Fruit fly (Drosophila melanogaster) whole organism, embryonic: ENCODE data around the gene CG18095.
A peak's percentile ranks its signal among the peaks of the same experiment; 100 is the strongest.

Experiments used
- CG11093 ChIP-seq: fragments of 200-800 bp; sonication (Bioruptor generic); IDR thresholded peaks from 3 replicates; pipeline ENCODE4 v1.3.6; 2022; ENCODE audit warnings: missing biosample characterization, missing genetic modification characterization
- CG12071 ChIP-seq: fragments of 200-800 bp; sonication (Bioruptor generic); optimal IDR thresholded peaks from 3 replicates; lab custom pipeline; 2018; ENCODE audit warnings: missing biosample characterization, mild to moderate bottlenecking, missing genetic modification characterization
- CG15269 ChIP-seq: fragments of 200-800 bp; sonication (Bioruptor generic); optimal IDR thresholded peaks from 2 replicates; lab custom pipeline; 2018; ENCODE audit warnings: missing biosample characterization, mild to moderate bottlenecking, missing genetic modification characterization, moderate library complexity
- CG15696 ChIP-seq: fragments of 200-800 bp; sonication (Bioruptor generic); optimal IDR thresholded peaks from 2 replicates; lab custom pipeline; 2019; ENCODE audit warnings: missing biosample characterization, mild to moderate bottlenecking, missing genetic modification characterization, moderate library complexity
- CG18011 ChIP-seq: fragments of 200-800 bp; sonication (Bioruptor generic); optimal IDR thresholded peaks from 2 replicates; lab custom pipeline; 2017; ENCODE audit warnings: missing biosample characterization, missing genetic modification characterization, mild to moderate bottlenecking, moderate library complexity, missing genotype
- CG30403 ChIP-seq: fragments of 200-800 bp; sonication (Bioruptor generic); optimal IDR thresholded peaks from 3 replicates; lab custom pipeline; 2016; ENCODE audit warnings: missing biosample characterization, missing genetic modification characterization
- CG31441 ChIP-seq: fragments of 200-800 bp; sonication (Bioruptor generic); IDR thresholded peaks from 2 replicates; pipeline ENCODE4 v1.3.6; 2022; ENCODE audit warnings: missing biosample characterization, missing genetic modification characterization
- CG3407 ChIP-seq: fragments of 200-800 bp; sonication (Bioruptor generic); optimal IDR thresholded peaks from 2 replicates; lab custom pipeline; 2018; ENCODE audit warnings: missing biosample characterization, mild to moderate bottlenecking, missing genetic modification characterization
- CG34422 ChIP-seq: fragments of 200-800 bp; sonication (Bioruptor generic); IDR thresholded peaks from 3 replicates; pipeline ENCODE4 v1.3.6; 2022; ENCODE audit warnings: missing biosample characterization, missing genetic modification characterization
- CG4360 ChIP-seq: fragments of 200-800 bp; sonication (Bioruptor generic); IDR thresholded peaks from 2 replicates; pipeline ENCODE4 v1.3.6; 2022; ENCODE audit warnings: missing biosample characterization, missing genetic modification characterization
- CG4424 ChIP-seq: fragments of 200-800 bp; sonication (Bioruptor generic); optimal IDR thresholded peaks from 3 replicates; lab custom pipeline; 2016; ENCODE audit warnings: missing biosample characterization, missing genetic modification characterization
- CG4820 ChIP-seq: fragments of 200-800 bp; sonication (Bioruptor generic); optimal IDR thresholded peaks from 3 replicates; lab custom pipeline; 2016; ENCODE audit warnings: missing biosample characterization, missing genetic modification characterization
- CG4854 ChIP-seq: fragments of 200-800 bp; sonication (Bioruptor generic); optimal IDR thresholded peaks from 2 replicates; lab custom pipeline; 2016; ENCODE audit warnings: missing biosample characterization, missing genetic modification characterization, inconsistent platforms
- CG7963 ChIP-seq: fragments of 200-800 bp; sonication (Bioruptor generic); IDR thresholded peaks from 3 replicates; pipeline ENCODE4 v1.3.6; 2022; ENCODE audit warnings: missing biosample characterization, missing genetic modification characterization; ENCODE audit not compliant: partially characterized antibody
- CG8290 ChIP-seq, 3 experiments: fragments of 200-800 bp; sonication (Bioruptor generic); optimal IDR thresholded peaks; 2 replicates each; lab custom pipeline; 2016 to 2019; ENCODE audit warnings: missing biosample characterization in 3 of 3, missing genetic modification characterization in 3 of 3, mild to moderate bottlenecking in 2 of 3, moderate library complexity in 1 of 3
- CG8388 ChIP-seq: fragments of 200-800 bp; sonication (Bioruptor generic); optimal IDR thresholded peaks from 2 replicates; lab custom pipeline; 2019; ENCODE audit warnings: missing biosample characterization, mild to moderate bottlenecking, missing genetic modification characterization, moderate library complexity
- CkIIα-i1 ChIP-seq: fragments of 200-800 bp; sonication (Bioruptor generic); IDR thresholded peaks from 2 replicates; pipeline ENCODE4 v1.3.6; 2022; ENCODE audit warnings: missing biosample characterization, missing genetic modification characterization
- Dad ChIP-seq: fragments of 200-800 bp; sonication (Bioruptor generic); optimal IDR thresholded peaks from 3 replicates; lab custom pipeline; 2016; ENCODE audit warnings: missing biosample characterization, missing genetic modification characterization
- Deaf1 ChIP-seq: fragments of 200-800 bp; optimal IDR thresholded peaks from 3 replicates; lab custom pipeline; 2019; ENCODE audit warnings: missing biosample characterization, mild to moderate bottlenecking, missing genetic modification characterization, moderate library complexity
- Dref ChIP-seq: fragments of 200-800 bp; sonication (Bioruptor generic); IDR thresholded peaks from 2 replicates; pipeline ENCODE4 v1.3.6; 2022; ENCODE audit warnings: missing biosample characterization, missing genetic modification characterization
- Drgx ChIP-seq: fragments of 200-800 bp; sonication (Bioruptor generic); IDR thresholded peaks from 2 replicates; pipeline ENCODE4 v1.3.6; 2022; ENCODE audit warnings: missing biosample characterization, missing genetic modification characterization
- E2f2 ChIP-seq: fragments of 200-800 bp; sonication (Bioruptor generic); IDR thresholded peaks from 2 replicates; pipeline ENCODE4 v1.3.6; 2022; ENCODE audit warnings: missing biosample characterization, missing genetic modification characterization
- Ets65A ChIP-seq: fragments of 200-800 bp; sonication (Bioruptor generic); peaks from one replicate; lab custom pipeline; 2016; ENCODE audit warnings: missing biosample characterization, missing genetic modification characterization
- Hey ChIP-seq: fragments of 200-800 bp; sonication (Bioruptor generic); optimal IDR thresholded peaks from 3 replicates; lab custom pipeline; 2018; ENCODE audit warnings: missing biosample characterization, mild to moderate bottlenecking, missing genetic modification characterization
- Hmx ChIP-seq: fragments of 200-800 bp; sonication (Bioruptor generic); optimal IDR thresholded peaks from 2 replicates; lab custom pipeline; 2016; ENCODE audit warnings: missing biosample characterization, missing genetic modification characterization
- Hr3 ChIP-seq: fragments of 200-800 bp; sonication (Bioruptor generic); optimal IDR thresholded peaks from 3 replicates; lab custom pipeline; 2016; ENCODE audit warnings: missing biosample characterization, missing genetic modification characterization
- Rfx ChIP-seq: fragments of 200-800 bp; sonication (Bioruptor generic); IDR thresholded peaks from 2 replicates; pipeline ENCODE4 v1.3.6; 2022; ENCODE audit warnings: missing biosample characterization, missing genetic modification characterization
- Ssrp ChIP-seq: fragments of 200-800 bp; sonication (Bioruptor generic); optimal IDR thresholded peaks from 2 replicates; lab custom pipeline; 2018; ENCODE audit warnings: missing biosample characterization, mild to moderate bottlenecking, missing genetic modification characterization, moderate library complexity
- Trl ChIP-seq, 3 experiments: fragments of >200 bp in 2 of 3; fragments of 200-800 bp in 1 of 3; sonication (Bioruptor generic) in 1 of 3; optimal IDR thresholded peaks; 2 replicates in 1 of 3; 3 replicates in 2 of 3; lab custom pipeline; 2016 to 2017; ENCODE audit warnings: missing biosample characterization in 1 of 3, missing genetic modification characterization in 1 of 3
- abd-A ChIP-seq: fragments of 200-800 bp; sonication (Bioruptor generic); optimal IDR thresholded peaks from 3 replicates; lab custom pipeline; 2019; ENCODE audit warnings: missing biosample characterization, mild to moderate bottlenecking, missing genetic modification characterization, moderate library complexity
- cg ChIP-seq: fragments of 200-800 bp; sonication (Bioruptor generic); optimal IDR thresholded peaks from 3 replicates; lab custom pipeline; 2019; ENCODE audit warnings: missing biosample characterization, mild to moderate bottlenecking, missing genetic modification characterization, moderate library complexity
- cwo ChIP-seq: fragments of 200-800 bp; sonication (Bioruptor generic); optimal IDR thresholded peaks from 3 replicates; lab custom pipeline; 2017; ENCODE audit warnings: missing biosample characterization, missing genetic modification characterization, mild to moderate bottlenecking, moderate library complexity, missing genetic modification reagents
- dan ChIP-seq: fragments of 200-800 bp; sonication (Bioruptor generic); IDR thresholded peaks from 2 replicates; pipeline ENCODE4 v1.3.6; 2022; ENCODE audit warnings: missing biosample characterization, missing genetic modification characterization
- fd96Cb ChIP-seq: fragments of 200-800 bp; sonication (Bioruptor generic); optimal IDR thresholded peaks from 2 replicates; lab custom pipeline; 2018; ENCODE audit warnings: missing biosample characterization, mild to moderate bottlenecking, missing genetic modification characterization, moderate library complexity
- gfzf ChIP-seq: fragments of 200-800 bp; sonication (Bioruptor generic); optimal IDR thresholded peaks from 2 replicates; lab custom pipeline; 2016; ENCODE audit warnings: missing biosample characterization, mild to moderate bottlenecking, missing genetic modification characterization, moderate library complexity
- ham ChIP-seq: fragments of 200-800 bp; sonication (Bioruptor generic); IDR thresholded peaks from 2 replicates; pipeline ENCODE4 v1.3.6; 2022; ENCODE audit warnings: missing biosample characterization, missing genetic modification characterization
- her ChIP-seq: fragments of 200-800 bp; sonication (Bioruptor generic); optimal IDR thresholded peaks from 2 replicates; lab custom pipeline; 2016; ENCODE audit warnings: missing biosample characterization, missing genetic modification characterization
- inv ChIP-seq: fragments of 200-800 bp; sonication (Bioruptor generic); IDR thresholded peaks from 2 replicates; pipeline ENCODE4 v1.3.6; 2022; ENCODE audit warnings: missing biosample characterization, missing genetic modification characterization; ENCODE audit not compliant: partially characterized antibody
- jigr1 ChIP-seq: fragments of 200-800 bp; sonication (Bioruptor generic); IDR thresholded peaks from 3 replicates; pipeline ENCODE4 v1.3.6; 2022; ENCODE audit warnings: missing biosample characterization, missing genetic modification characterization
- jing ChIP-seq: fragments of 200-800 bp; sonication (Bioruptor generic); optimal IDR thresholded peaks from 2 replicates; lab custom pipeline; 2018; ENCODE audit warnings: missing biosample characterization, mild to moderate bottlenecking, missing genetic modification characterization
- nau ChIP-seq: fragments of 200-800 bp; sonication (Bioruptor generic); optimal IDR thresholded peaks from 3 replicates; lab custom pipeline; 2017; ENCODE audit warnings: missing biosample characterization, mild to moderate bottlenecking, missing genetic modification characterization, missing genetic modification reagents
- nerfin-2 ChIP-seq: fragments of 200-800 bp; sonication (Bioruptor generic); IDR thresholded peaks from 2 replicates; pipeline ENCODE4 v1.3.6; 2022; ENCODE audit warnings: missing biosample characterization, missing genetic modification characterization; ENCODE audit not compliant: partially characterized antibody
- p53 ChIP-seq: fragments of 200-800 bp; sonication (Bioruptor generic); optimal IDR thresholded peaks from 2 replicates; lab custom pipeline; 2016; ENCODE audit warnings: missing biosample characterization, missing genetic modification characterization
- pum ChIP-seq: fragments of 200-800 bp; sonication (Bioruptor generic); optimal IDR thresholded peaks from 2 replicates; lab custom pipeline; 2016; ENCODE audit warnings: missing biosample characterization, missing genetic modification characterization
- sc ChIP-seq, 3 experiments: fragments of >200 bp in 2 of 3; fragments of 200-800 bp in 1 of 3; sonication (Bioruptor generic) in 1 of 3; optimal IDR thresholded peaks; 2 replicates in 2 of 3; 3 replicates in 1 of 3; lab custom pipeline; 2017; ENCODE audit warnings: mild to moderate bottlenecking in 1 of 3, missing biosample characterization in 1 of 3, missing genetic modification characterization in 1 of 3, missing genetic modification reagents in 1 of 3
- schlank ChIP-seq: fragments of 200-800 bp; sonication (Bioruptor generic); optimal IDR thresholded peaks from 2 replicates; lab custom pipeline; 2018; ENCODE audit warnings: missing biosample characterization, mild to moderate bottlenecking, missing genetic modification characterization
- sob ChIP-seq: fragments of 200-800 bp; sonication (Bioruptor generic); IDR thresholded peaks from 2 replicates; pipeline ENCODE4 v1.3.6; 2022; ENCODE audit warnings: missing biosample characterization, missing genetic modification characterization
- sr ChIP-seq: fragments of 200-800 bp; sonication (Bioruptor generic); IDR thresholded peaks from 3 replicates; pipeline ENCODE4 v1.3.6; 2022; ENCODE audit warnings: missing biosample characterization, missing genetic modification characterization
- toy ChIP-seq: fragments of 200-800 bp; sonication (Bioruptor generic); IDR thresholded peaks from 2 replicates; pipeline ENCODE4 v1.3.6; 2022; ENCODE audit warnings: missing biosample characterization, missing genetic modification characterization

Gene CG18095

dm6 chr2L:14049958-14050357 is 18.6 kb upstream of the CG18095 start:
- TF ChIP-seq Trl (optimal IDR thresholded peaks at IDR 0.05; lab: Kevin White, UChicago) = peak in 1 of 2 experiments; percentile 43
- TF ChIP-seq Trl (GFP tag; optimal IDR thresholded peaks at IDR 0.05; lab: Kevin White, UChicago) = no peak
- TF ChIP-seq her (GFP tag; lab: Kevin White, UChicago) = no peak
- TF ChIP-seq sr (GFP tag; lab: Robert Waterston, UW) = no peak
- TF ChIP-seq abd-A (tag; lab: Kevin White, UChicago) = peak; percentile 94
- no peak for TF ChIP-seq CG4820 (GFP tag; lab: Kevin White, UChicago)
- no peak for TF ChIP-seq CG4854 (GFP tag; lab: Kevin White, UChicago)
- TF ChIP-seq inv (GFP tag; lab: Robert Waterston, UW) = no peak
- no peak for TF ChIP-seq CG4360 (GFP tag; lab: Robert Waterston, UW)
- TF ChIP-seq CG34422 (GFP tag; lab: Robert Waterston, UW) = no peak
- TF ChIP-seq Deaf1 = peak; percentile 49
- peak; percentile 70 for TF ChIP-seq cg (GFP tag; lab: Kevin White, UChicago)
- no peak for TF ChIP-seq pum
- no peak for TF ChIP-seq toy (GFP tag; lab: Robert Waterston, UW)
- TF ChIP-seq Ets65A (GFP tag; lab: Kevin White, UChicago) = peak; percentile 67
- no peak for TF ChIP-seq Dref (GFP tag; lab: Robert Waterston, UW)
- no peak for TF ChIP-seq CG11093
- no peak for TF ChIP-seq Dad (GFP tag; lab: Kevin White, UChicago)
- no peak for TF ChIP-seq schlank (tag; lab: Kevin White, UChicago)
- TF ChIP-seq CG18011 (GFP tag; lab: Kevin White, UChicago) = no peak

- TF ChIP-seq CG3407 (GFP tag; lab: Kevin White, UChicago) = peak; percentile 71
- TF ChIP-seq dan (GFP tag; lab: Robert Waterston, UW) = peak; percentile 97
- TF ChIP-seq Hmx (GFP tag; lab: Kevin White, UChicago) = no peak
- TF ChIP-seq CG15696 (tag; lab: Kevin White, UChicago) = peak; percentile 99
- TF ChIP-seq CG8290 (GFP tag; optimal IDR thresholded peaks at IDR 0.05; lab: Kevin White, UChicago) = peak; percentile 86
- TF ChIP-seq CG8290 (tag; optimal IDR thresholded peaks at IDR 0.05; lab: Kevin White, UChicago) = peak; percentile 17 to 20
- peak; percentile 79 for TF ChIP-seq fd96Cb (tag; lab: Kevin White, UChicago)
- no peak for TF ChIP-seq ham (GFP tag; lab: Robert Waterston, UW)
- peak; percentile 85 for TF ChIP-seq CG31441 (GFP tag; lab: Robert Waterston, UW)
- TF ChIP-seq Drgx (GFP tag; lab: Robert Waterston, UW) = peak; percentile 42
- TF ChIP-seq CG7963 (GFP tag; lab: Robert Waterston, UW) = no peak
- no peak for TF ChIP-seq gfzf
- TF ChIP-seq CG30403 = peak; percentile 76
- TF ChIP-seq sc (optimal IDR thresholded peaks at IDR 0.05; lab: Kevin White, UChicago) = no peak
- peak; percentile 68 for TF ChIP-seq sc (GFP tag; optimal IDR thresholded peaks at IDR 0.05; lab: Kevin White, UChicago)
- no peak for TF ChIP-seq CG12071 (GFP tag; lab: Kevin White, UChicago)
- TF ChIP-seq E2f2 (GFP tag; lab: Robert Waterston, UW) = no peak; the same call in 1 of the 2 replicates
- TF ChIP-seq p53 (GFP tag; lab: Kevin White, UChicago) = peak; percentile 38
- TF ChIP-seq nerfin-2 = no peak
- no peak for TF ChIP-seq jigr1 (GFP tag; lab: Robert Waterston, UW)
- peak; percentile 69 for TF ChIP-seq Hr3 (GFP tag; lab: Kevin White, UChicago)
- peak; percentile 51 for TF ChIP-seq jing
- TF ChIP-seq CG4424 (GFP tag; lab: Kevin White, UChicago) = peak; percentile 84
- TF ChIP-seq nau (GFP tag; lab: Kevin White, UChicago) = no peak
- TF ChIP-seq CG15269 (tag; lab: Kevin White, UChicago) = no peak
- TF ChIP-seq Ssrp (tag; lab: Kevin White, UChicago) = peak; percentile 73
- TF ChIP-seq sob (GFP tag; lab: Robert Waterston, UW) = peak; percentile 65
- no peak for TF ChIP-seq Hey (tag; lab: Kevin White, UChicago)
- peak; percentile 28; the same call in 1 of the 2 replicates for TF ChIP-seq Rfx (GFP tag; lab: Robert Waterston, UW)
- TF ChIP-seq cwo = no peak
- peak; percentile 74 for TF ChIP-seq CG8388 (GFP tag; lab: Kevin White, UChicago)
- no peak for TF ChIP-seq CkIIα-i1 (GFP tag; lab: Robert Waterston, UW)
Measured at dm6 chr2L:14047170-14047632, 15.9 kb upstream of the CG18095 start, which contains the start of gene NimC4. NimC4 (plus strand) TSS chr2L:14047582.
